Fruit fly (Drosophila melanogaster) whole organism, embryonic: ENCODE measurements around the gene Targ1.

Experiments
- Atf6 ChIP-seq: fragments of 200-800 bp; sonication (Bioruptor generic); IDR thresholded peaks from 2 replicates; pipeline ENCODE4 v1.3.6; 2022; ENCODE audit warnings: missing biosample characterization, missing genetic modification characterization
- B-H2 ChIP-seq: fragments of 200-800 bp; sonication (Bioruptor generic); optimal IDR thresholded peaks from 2 replicates; lab custom pipeline; 2018; ENCODE audit warnings: missing biosample characterization, mild to moderate bottlenecking, missing genetic modification characterization
- BEAF-32 ChIP-seq: fragments of 200-800 bp; sonication (Bioruptor generic); optimal IDR thresholded peaks from 3 replicates; lab custom pipeline; 2017; ENCODE audit warnings: missing biosample characterization, missing genetic modification characterization, mild to moderate bottlenecking, moderate library complexity, missing genetic modification reagents
- CG10959 ChIP-seq: fragments of 200-800 bp; sonication (Bioruptor generic); IDR thresholded peaks from 2 replicates; pipeline ENCODE4 v1.3.6; 2022; ENCODE audit warnings: missing biosample characterization, missing genetic modification characterization
- CG12236 ChIP-seq: fragments of 200-800 bp; sonication (Bioruptor generic); optimal IDR thresholded peaks from 2 replicates; lab custom pipeline; 2016; ENCODE audit warnings: missing biosample characterization, missing genetic modification characterization
- CG12299 ChIP-seq: fragments of 200-800 bp; sonication (Bioruptor generic); optimal IDR thresholded peaks from 2 replicates; lab custom pipeline; 2018; ENCODE audit warnings: missing biosample characterization, mild to moderate bottlenecking, missing genetic modification characterization
- CG17385 ChIP-seq: fragments of 200-800 bp; sonication (Bioruptor generic); optimal IDR thresholded peaks from 3 replicates; lab custom pipeline; 2018; ENCODE audit warnings: missing biosample characterization, mild to moderate bottlenecking, missing genetic modification characterization
- CG1792 ChIP-seq: fragments of 200-800 bp; sonication (Bioruptor generic); optimal IDR thresholded peaks from 2 replicates; lab custom pipeline; 2016; ENCODE audit warnings: missing biosample characterization, missing genetic modification characterization
- CG2712 ChIP-seq: fragments of 200-800 bp; optimal IDR thresholded peaks from 3 replicates; lab custom pipeline; 2019; ENCODE audit warnings: missing biosample characterization, mild to moderate bottlenecking, missing genetic modification characterization, moderate library complexity
- CG31441 ChIP-seq: fragments of 200-800 bp; sonication (Bioruptor generic); IDR thresholded peaks from 2 replicates; pipeline ENCODE4 v1.3.6; 2022; ENCODE audit warnings: missing biosample characterization, missing genetic modification characterization
- CG4282 ChIP-seq: fragments of 200-800 bp; sonication (Bioruptor generic); optimal IDR thresholded peaks from 2 replicates; lab custom pipeline; 2016; ENCODE audit warnings: missing biosample characterization, missing genetic modification characterization
- CG4404 ChIP-seq: fragments of 200-800 bp; sonication (Bioruptor generic); IDR thresholded peaks from 2 replicates; pipeline ENCODE4 v1.3.6; 2022; ENCODE audit warnings: missing biosample characterization, missing genetic modification characterization
- CG4424 ChIP-seq: fragments of 200-800 bp; sonication (Bioruptor generic); optimal IDR thresholded peaks from 3 replicates; lab custom pipeline; 2016; ENCODE audit warnings: missing biosample characterization, missing genetic modification characterization
- CG4854 ChIP-seq: fragments of 200-800 bp; sonication (Bioruptor generic); optimal IDR thresholded peaks from 2 replicates; lab custom pipeline; 2016; ENCODE audit warnings: missing biosample characterization, missing genetic modification characterization, inconsistent platforms
- CG5953 ChIP-seq: fragments of 200-800 bp; sonication (Bioruptor generic); IDR thresholded peaks from 2 replicates; pipeline ENCODE4 v1.3.6; 2022; ENCODE audit warnings: missing biosample characterization, missing genetic modification characterization
- CG8478 ChIP-seq: fragments of >200 bp; optimal IDR thresholded peaks from 2 replicates; lab custom pipeline; 2018
- Dbx ChIP-seq: fragments of 200-800 bp; sonication (Bioruptor generic); IDR thresholded peaks from 3 replicates; pipeline ENCODE4 v1.3.6; 2022; ENCODE audit warnings: missing biosample characterization, missing genetic modification characterization
- Doc3 ChIP-seq: fragments of 200-800 bp; sonication (Bioruptor generic); IDR thresholded peaks from 3 replicates; pipeline ENCODE4 v1.3.6; 2022; ENCODE audit warnings: missing biosample characterization, missing genetic modification characterization; ENCODE audit not compliant: partially characterized antibody
- HLHmδ ChIP-seq: fragments of 200-800 bp; sonication (Bioruptor generic); optimal IDR thresholded peaks from 2 replicates; lab custom pipeline; 2018; ENCODE audit warnings: missing biosample characterization, mild to moderate bottlenecking, missing genetic modification characterization, moderate library complexity
- Hr3 ChIP-seq: fragments of 200-800 bp; sonication (Bioruptor generic); optimal IDR thresholded peaks from 3 replicates; lab custom pipeline; 2016; ENCODE audit warnings: missing biosample characterization, missing genetic modification characterization
- Jarid2 ChIP-seq: fragments of 200-800 bp; sonication (Bioruptor generic); optimal IDR thresholded peaks from 3 replicates; lab custom pipeline; 2017; ENCODE audit warnings: mild to moderate bottlenecking, missing biosample characterization, missing genetic modification reagents, missing genetic modification characterization
- Kr ChIP-seq: fragments of 200-800 bp; sonication (Bioruptor generic); optimal IDR thresholded peaks from 2 replicates; lab custom pipeline; 2017; ENCODE audit warnings: missing biosample characterization, mild to moderate bottlenecking, missing genetic modification characterization
- Sry-β ChIP-seq: fragments of 200-800 bp; sonication (Bioruptor generic); optimal IDR thresholded peaks from 2 replicates; lab custom pipeline; 2018; ENCODE audit warnings: missing biosample characterization, mild to moderate bottlenecking, missing genetic modification characterization, moderate library complexity
- Taf1 ChIP-seq: fragments of 200-800 bp; sonication (Bioruptor generic); IDR thresholded peaks from 2 replicates; pipeline ENCODE4 v1.3.6; 2022; ENCODE audit warnings: missing biosample characterization, missing genetic modification characterization
- ap ChIP-seq: fragments of 200-800 bp; sonication (Bioruptor generic); IDR thresholded peaks from 2 replicates; pipeline ENCODE4 v1.3.6; 2022; ENCODE audit warnings: missing biosample characterization, missing genetic modification characterization
- ato ChIP-seq: fragments of 200-800 bp; sonication (Bioruptor generic); IDR thresholded peaks from 2 replicates; pipeline ENCODE4 v1.3.6; 2022; ENCODE audit warnings: missing biosample characterization, missing genetic modification characterization; ENCODE audit not compliant: partially characterized antibody
- caup ChIP-seq: fragments of 200-800 bp; sonication (Bioruptor generic); optimal IDR thresholded peaks from 3 replicates; lab custom pipeline; 2017; ENCODE audit warnings: missing biosample characterization, mild to moderate bottlenecking, missing genetic modification characterization, moderate library complexity; ENCODE audit not compliant: severe bottlenecking
- cwo ChIP-seq: fragments of 200-800 bp; sonication (Bioruptor generic); optimal IDR thresholded peaks from 3 replicates; lab custom pipeline; 2017; ENCODE audit warnings: missing biosample characterization, missing genetic modification characterization, mild to moderate bottlenecking, moderate library complexity, missing genetic modification reagents
- dmrt11E ChIP-seq: fragments of 200-800 bp; sonication (Bioruptor generic); optimal IDR thresholded peaks from 3 replicates; lab custom pipeline; 2018; ENCODE audit warnings: missing biosample characterization, mild to moderate bottlenecking, missing genetic modification characterization, moderate library complexity
- esg ChIP-seq: fragments of 200-800 bp; sonication (Bioruptor generic); conservative IDR thresholded peaks from 2 replicates; pipeline ENCODE4 v1.3.6; 2022; ENCODE audit warnings: missing biosample characterization, missing genetic modification characterization
- eyg ChIP-seq: fragments of 200-800 bp; sonication (Bioruptor generic); optimal IDR thresholded peaks from 3 replicates; lab custom pipeline; 2016; ENCODE audit warnings: missing biosample characterization, missing genetic modification characterization
- fd96Cb ChIP-seq: fragments of 200-800 bp; sonication (Bioruptor generic); optimal IDR thresholded peaks from 2 replicates; lab custom pipeline; 2018; ENCODE audit warnings: missing biosample characterization, mild to moderate bottlenecking, missing genetic modification characterization, moderate library complexity
- gem ChIP-seq: fragments of 200-800 bp; sonication (Bioruptor generic); optimal IDR thresholded peaks from 2 replicates; lab custom pipeline; 2019; ENCODE audit warnings: missing biosample characterization, mild to moderate bottlenecking, missing genetic modification characterization, moderate library complexity
- gfzf ChIP-seq: fragments of 200-800 bp; sonication (Bioruptor generic); optimal IDR thresholded peaks from 2 replicates; lab custom pipeline; 2016; ENCODE audit warnings: missing biosample characterization, mild to moderate bottlenecking, missing genetic modification characterization, moderate library complexity
- gsb-n ChIP-seq: fragments of 200-800 bp; sonication (Bioruptor generic); optimal IDR thresholded peaks from 3 replicates; lab custom pipeline; 2018; ENCODE audit warnings: missing biosample characterization, mild to moderate bottlenecking, missing genetic modification characterization
- kay ChIP-seq: fragments of 200-800 bp; sonication (Bioruptor generic); optimal IDR thresholded peaks from 2 replicates; lab custom pipeline; 2016; ENCODE audit warnings: missing biosample characterization, missing genetic modification characterization
- lov ChIP-seq, 2 experiments: fragments of 200-800 bp in 1 of 2; fragments of >200 bp in 1 of 2; sonication (Bioruptor generic) in 1 of 2; IDR thresholded peaks in 1 of 2; optimal IDR thresholded peaks in 1 of 2; 2 replicates in 1 of 2; 3 replicates in 1 of 2; pipeline versions ENCODE4 v1.3.6 to Lab custom; 2017 to 2022; ENCODE audit warnings: missing biosample characterization in 1 of 2, missing genetic modification characterization in 1 of 2
- pum ChIP-seq: fragments of 200-800 bp; sonication (Bioruptor generic); optimal IDR thresholded peaks from 2 replicates; lab custom pipeline; 2016; ENCODE audit warnings: missing biosample characterization, missing genetic modification characterization
- pzg ChIP-seq: fragments of 200-800 bp; sonication (Bioruptor generic); optimal IDR thresholded peaks from 3 replicates; lab custom pipeline; 2018; ENCODE audit warnings: missing biosample characterization, mild to moderate bottlenecking, missing genetic modification characterization, moderate library complexity
- sd ChIP-seq: fragments of 200-800 bp; sonication (Bioruptor generic); optimal IDR thresholded peaks from 3 replicates; lab custom pipeline; 2018; ENCODE audit warnings: missing biosample characterization, mild to moderate bottlenecking, missing genetic modification characterization, moderate library complexity
- slbo ChIP-seq: fragments of 200-800 bp; sonication (Bioruptor generic); IDR thresholded peaks from 2 replicates; pipeline ENCODE4 v1.3.6; 2022; ENCODE audit warnings: missing biosample characterization, missing genetic modification characterization
- tap ChIP-seq: fragments of 200-800 bp; optimal IDR thresholded peaks from 3 replicates; lab custom pipeline; 2019; ENCODE audit warnings: missing biosample characterization, mild to moderate bottlenecking, missing genetic modification characterization, moderate library complexity
- tio ChIP-seq: fragments of 200-800 bp; sonication (Bioruptor generic); optimal IDR thresholded peaks from 2 replicates; lab custom pipeline; 2017; ENCODE audit warnings: missing biosample characterization, missing genetic modification characterization, inconsistent platforms
- yki ChIP-seq: fragments of >200 bp; optimal IDR thresholded peaks from 3 replicates; lab custom pipeline; 2018

The Targ1 gene

DNA sequence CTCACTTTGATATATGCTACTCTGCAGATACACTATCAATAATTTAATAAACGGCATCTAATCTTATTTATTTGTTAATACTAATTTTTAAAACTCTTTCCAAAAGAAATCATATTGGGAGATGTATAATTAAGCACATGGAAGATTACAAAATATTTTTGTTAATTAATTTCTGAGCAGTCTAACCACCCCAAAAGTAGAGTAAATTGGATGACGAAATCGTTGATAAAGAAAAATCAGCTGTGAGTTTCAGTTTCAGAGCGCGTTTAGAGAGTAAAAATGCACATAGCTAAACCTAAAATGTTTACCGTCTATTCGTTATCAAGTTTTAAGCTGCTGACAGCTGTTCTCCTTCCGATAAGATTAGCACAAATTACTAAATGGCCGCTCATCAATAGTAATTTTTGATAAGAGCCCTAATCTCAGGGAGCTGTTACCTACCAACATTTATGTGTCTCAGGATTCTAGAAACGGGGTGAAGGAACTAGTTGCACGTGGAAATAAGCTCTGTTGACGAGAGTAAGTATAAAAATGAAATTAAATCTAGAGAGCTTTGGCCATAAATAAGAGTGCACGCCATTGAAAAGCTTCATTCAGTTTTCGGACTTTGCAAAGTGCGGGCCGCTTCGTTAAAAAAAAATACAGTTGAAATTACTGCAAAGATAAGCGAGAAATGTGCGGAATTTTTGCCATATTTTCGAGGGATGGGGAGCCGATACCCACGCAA, 30.0 kb downstream of the Targ1 start, which contains the start of the genes chb and AsnS (continued):
- TF ChIP-seq tio (GFP tag; lab: Kevin White, UChicago) = peak; percentile 72
- peak; percentile 84 for TF ChIP-seq Taf1 (GFP tag; lab: Robert Waterston, UW)
- no peak for TF ChIP-seq HLHmδ
- TF ChIP-seq Jarid2 (GFP tag; lab: Kevin White, UChicago) = no peak
- TF ChIP-seq sd (tag; lab: Kevin White, UChicago) = peak; percentile 76
- TF ChIP-seq caup (GFP tag; lab: Kevin White, UChicago) = peak; percentile 83
- no peak for TF ChIP-seq ato (GFP tag; lab: Robert Waterston, UW)
- no peak for TF ChIP-seq gfzf (GFP tag; lab: Kevin White, UChicago)
- no peak for TF ChIP-seq pzg
- peak; percentile 88 for TF ChIP-seq CG31441 (GFP tag; lab: Robert Waterston, UW)
- TF ChIP-seq Atf6 (GFP tag; lab: Robert Waterston, UW) = peak; percentile 94
- peak; percentile 89 for TF ChIP-seq CG12299 (tag; lab: Kevin White, UChicago)
- TF ChIP-seq eyg = peak; percentile 29
- no peak for TF ChIP-seq CG4282
- peak; percentile 95 for TF ChIP-seq CG2712 (tag; lab: Kevin White, UChicago)
- TF ChIP-seq Dbx (GFP tag; lab: Robert Waterston, UW) = peak; percentile 88
- peak; percentile 84 for TF ChIP-seq Hr3 (GFP tag; lab: Kevin White, UChicago)
- TF ChIP-seq CG17385 (GFP tag; lab: Kevin White, UChicago) = peak; percentile 89
- peak; percentile 38 for TF ChIP-seq dmrt11E (tag; lab: Kevin White, UChicago)
- TF ChIP-seq BEAF-32 (GFP tag; lab: Kevin White, UChicago) = no peak
- TF ChIP-seq CG4854 (GFP tag; lab: Kevin White, UChicago) = peak; percentile 52
- peak; percentile 55 for TF ChIP-seq CG12236 (GFP tag; lab: Kevin White, UChicago)
- TF ChIP-seq slbo (GFP tag; lab: Robert Waterston, UW) = peak; percentile 96
- peak; percentile 48 for TF ChIP-seq CG1792 (GFP tag; lab: Kevin White, UChicago)
- TF ChIP-seq ap = peak; percentile 85
- peak; percentile 94 for TF ChIP-seq fd96Cb (tag; lab: Kevin White, UChicago)
- TF ChIP-seq Sry-β (GFP tag; lab: Kevin White, UChicago) = no peak
- peak; percentile 97 for TF ChIP-seq gem (tag; lab: Kevin White, UChicago)
- TF ChIP-seq Kr (GFP tag; lab: Kevin White, UChicago) = no peak
- TF ChIP-seq kay (GFP tag; lab: Kevin White, UChicago) = peak; percentile 72
- TF ChIP-seq yki (lab: Kevin White, UChicago) = no peak
- TF ChIP-seq cwo (GFP tag; lab: Kevin White, UChicago) = peak; percentile 77
- TF ChIP-seq tap (tag; lab: Kevin White, UChicago) = peak; percentile 94
- TF ChIP-seq B-H2 (GFP tag; lab: Kevin White, UChicago) = no peak
- peak; percentile 70 for TF ChIP-seq CG4404 (GFP tag; lab: Robert Waterston, UW)
- peak; percentile 89 for TF ChIP-seq gsb-n (tag; lab: Kevin White, UChicago)
- TF ChIP-seq CG10959 = peak; percentile 56
- TF ChIP-seq Doc3 (GFP tag; lab: Robert Waterston, UW) = no peak
- no peak for TF ChIP-seq CG8478 (lab: Kevin White, UChicago)
- TF ChIP-seq lov (optimal IDR thresholded peaks at IDR 0.05; lab: Kevin White, UChicago) = no peak
- peak; percentile 64; the same call in 1 of the 3 replicates for TF ChIP-seq lov (GFP tag; IDR thresholded peaks at IDR 0.05; lab: Robert Waterston, UW)
- peak; percentile 79 for TF ChIP-seq CG5953 (GFP tag; lab: Robert Waterston, UW)
- TF ChIP-seq pum = peak; percentile 61
- TF ChIP-seq CG4424 (GFP tag; lab: Kevin White, UChicago) = peak; percentile 82
- peak; percentile 89 for TF ChIP-seq esg (GFP tag; lab: Robert Waterston, UW)
